Worm (Caenorhabditis elegans) whole organism, L4/young adult: ENCODE results near the gene nhr-221.

Experiments
- W03F9.2 ChIP-seq: fragments of 150-350 bp; optimal IDR thresholded peaks from 2 replicates; lab custom pipeline; 2014; ENCODE audit warnings: missing biosample characterization, missing genetic modification characterization
- dao-5 ChIP-seq: sonication (generic microtip); optimal IDR thresholded peaks from 2 replicates; lab custom pipeline; 2016; ENCODE audit warnings: missing genotype, missing genetic modification characterization, moderate library complexity, missing compliant biosample characterization
- him-1 ChIP-seq: sonication (generic microtip); optimal IDR thresholded peaks from 2 replicates; lab custom pipeline; 2016; ENCODE audit warnings: missing genotype, missing genetic modification reagents, missing genetic modification characterization, missing compliant biosample characterization

DNA sequence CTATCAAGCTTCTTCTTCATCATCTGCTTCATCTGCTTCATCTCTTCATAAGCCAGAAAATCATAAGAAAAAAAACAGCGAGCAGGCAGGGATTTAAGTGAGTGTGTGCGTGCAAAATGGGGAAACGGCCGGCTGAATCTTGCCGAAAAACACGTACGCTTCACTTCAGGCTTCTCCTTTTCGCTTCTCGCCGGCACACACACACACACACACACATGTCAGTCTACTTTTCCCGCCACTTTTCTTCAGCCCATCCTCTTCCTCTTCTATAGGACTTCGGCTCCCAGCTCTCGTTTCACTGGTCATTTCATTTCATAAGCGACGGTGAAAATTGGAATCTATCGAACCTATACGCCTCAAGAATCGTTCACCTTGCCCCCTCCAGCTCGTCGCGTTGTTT lies 44.1 kb upstream of the nhr-221 start:
- no peak for TF ChIP-seq W03F9.2
- TF ChIP-seq dao-5 (tag; lab: Kevin White, UChicago) = no peak
- TF ChIP-seq him-1 (tag; lab: Kevin White, UChicago) = no peak
